Fruit fly (Drosophila melanogaster): ENCODE data around the gene CG42564.

Gene CG42564

DNA sequence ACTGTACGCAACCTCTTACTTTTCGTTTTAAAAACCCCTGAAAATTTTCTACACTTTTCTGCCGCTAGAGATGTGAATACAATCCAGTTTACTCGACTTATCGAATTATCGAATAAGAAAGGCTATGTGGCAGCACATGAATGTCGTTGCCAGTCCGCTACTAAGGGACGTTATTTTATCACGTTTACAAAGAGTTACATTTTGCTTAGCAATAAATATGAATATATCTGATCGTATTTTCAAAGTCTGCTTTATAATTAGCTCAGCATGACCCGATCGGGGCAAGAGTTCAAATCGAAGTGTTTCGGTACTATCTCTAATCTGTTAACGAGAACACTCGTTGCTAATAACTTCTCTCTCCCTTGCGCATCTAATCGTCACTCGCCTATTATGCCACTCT lies 6.2 kb upstream of the CG42564 start, which contains the start of gene CG42724 (continued):
- TF ChIP-seq CG11398 (GFP tag; optimal IDR thresholded peaks at IDR 0.05) (peak; percentile 52), CG6175 (GFP tag; IDR thresholded peaks at IDR 0.05) (0 out of 3 replicates have a peak, but pooled peaks have one; percentile 32), sc (optimal IDR thresholded peaks at IDR 0.05) (no peak), sc (GFP tag; optimal IDR thresholded peaks at IDR 0.05) (no peak), CG10462 (GFP tag; optimal IDR thresholded peaks at IDR 0.05) (no peak), TFAM (GFP tag; optimal IDR thresholded peaks at IDR 0.05) (no peak), ind (GFP tag; optimal IDR thresholded peaks at IDR 0.05) (peak; percentile 65), Ptx1 (GFP tag; IDR thresholded peaks at IDR 0.05) (peak; percentile 74), wek (GFP tag; optimal IDR thresholded peaks at IDR 0.05) (peak; percentile 30), CG34422 (GFP tag; IDR thresholded peaks at IDR 0.05) (peak; percentile 44; the same call in 1 of the 3 replicates), CG3281 (GFP tag; optimal IDR thresholded peaks at IDR 0.05) (no peak), seq (GFP tag; IDR thresholded peaks at IDR 0.05) (no peak; the same call in 1 of the 2 replicates), CG17186 (GFP tag; optimal IDR thresholded peaks at IDR 0.05) (peak; percentile 52), CG9727 (GFP tag; optimal IDR thresholded peaks at IDR 0.05) (no peak), stc (GFP tag; IDR thresholded peaks at IDR 0.05) (peak; percentile 44; the same call in 1 of the 2 replicates), CG10959 (GFP tag; IDR thresholded peaks at IDR 0.05) (no peak), pho (GFP tag; optimal IDR thresholded peaks at IDR 0.05) (peak; percentile 74), Mrtf (GFP tag; IDR thresholded peaks at IDR 0.05) (0 out of 3 replicates have a peak, but pooled peaks have one; percentile 44), pb (GFP tag; optimal IDR thresholded peaks at IDR 0.05) (peak; percentile 9), slou (GFP tag; optimal IDR thresholded peaks at IDR 0.05) (peak; percentile 26), CG16815 (GFP tag; optimal IDR thresholded peaks at IDR 0.05) (no peak), scrt (GFP tag; optimal IDR thresholded peaks at IDR 0.05) (no peak), NFAT (GFP tag; IDR thresholded peaks at IDR 0.05) (peak; percentile 57; the same call in 1 of the 2 replicates), aop (GFP tag; IDR thresholded peaks at IDR 0.05) (no peak), gem (tag; optimal IDR thresholded peaks at IDR 0.05) (no peak), ci (GFP tag; IDR thresholded peaks at IDR 0.05) (peak; percentile 79), CG4730 (GFP tag; IDR thresholded peaks at IDR 0.05) (peak; percentile 36; the same call in 1 of the 2 replicates), CG18476 (GFP tag; optimal IDR thresholded peaks at IDR 0.05) (no peak), Oli (tag; optimal IDR thresholded peaks at IDR 0.05) (no peak), pnt (GFP tag; optimal IDR thresholded peaks at IDR 0.05) (peak; percentile 70), GATAe (GFP tag; conservative IDR thresholded peaks at IDR 0.05) (no peak), lilli (GFP tag; optimal IDR thresholded peaks at IDR 0.05) (peak; percentile 83), ems (GFP tag; optimal IDR thresholded peaks at IDR 0.05) (peak; percentile 79), Lim3 (GFP tag; IDR thresholded peaks at IDR 0.05) (no peak), CG12155 (GFP tag; optimal IDR thresholded peaks at IDR 0.05) (peak; percentile 100), dpn (GFP tag; optimal IDR thresholded peaks at IDR 0.05) (peak; percentile 73 to 77), CG7556 (GFP tag; optimal IDR thresholded peaks at IDR 0.05) (no peak), zen2 (GFP tag; IDR thresholded peaks at IDR 0.05; ENCODE audit: partially characterized antibody) (no peak; the same call in 2 of the 3 replicates), unpg (GFP tag; optimal IDR thresholded peaks at IDR 0.05) (no peak), D19B (GFP tag; optimal IDR thresholded peaks at IDR 0.05) (no peak), sens-2 (GFP tag; IDR thresholded peaks at IDR 0.05) (no peak), crp (GFP tag; optimal IDR thresholded peaks at IDR 0.05) (no peak), Chrac-16 (GFP tag; optimal IDR thresholded peaks at IDR 0.05) (peak; percentile 71), salm (tag; optimal IDR thresholded peaks at IDR 0.05) (no peak), CG13123 (GFP tag; optimal IDR thresholded peaks at IDR 0.05) (peak; percentile 45), wor (GFP tag; IDR thresholded peaks at IDR 0.05) (peak; percentile 15; the same call in 1 of the 2 replicates), Myb (GFP tag; optimal IDR thresholded peaks at IDR 0.05) (peak; percentile 66), CG2129 (GFP tag; IDR thresholded peaks at IDR 0.05; ENCODE audit: partially characterized antibody) (no peak), CG8765 (GFP tag; IDR thresholded peaks at IDR 0.05) (no peak), CG13424 (tag; optimal IDR thresholded peaks at IDR 0.05) (peak; percentile 67), slbo (GFP tag; IDR thresholded peaks at IDR 0.05) (peak; percentile 77), Lpt (GFP tag; optimal IDR thresholded peaks at IDR 0.05) (no peak)

All from whole organism, embryonic.